Fruit fly (Drosophila melanogaster): ENCODE results near the gene CG7322.
A peak's percentile ranks its signal among the peaks of the same experiment; 100 is the strongest.

CG7322 gene

dm6 chrX:18902800-18903199, 45.2 kb upstream of the CG7322 start:
- TF ChIP-seq sens (GFP tag), result peak; percentile 58
- peak; percentile 0 for TF ChIP-seq phol (tag; optimal IDR thresholded peaks at IDR 0.05)
- TF ChIP-seq usp (GFP tag; optimal IDR thresholded peaks at IDR 0.05), result no peak
- no peak for TF ChIP-seq Bgb (GFP tag; IDR thresholded peaks at IDR 0.05; ENCODE audit: partially characterized antibody)
- peak; percentile 31 for TF ChIP-seq dmrt99B (tag; optimal IDR thresholded peaks at IDR 0.05)
- TF ChIP-seq Ptx1 (GFP tag; IDR thresholded peaks at IDR 0.05), result 0 out of 2 replicates have a peak, but pooled peaks have one; percentile 24
- TF ChIP-seq CG33213 (GFP tag; optimal IDR thresholded peaks at IDR 0.05), result no peak
- TF ChIP-seq unpg (GFP tag; optimal IDR thresholded peaks at IDR 0.05), result peak; percentile 25
- TF ChIP-seq CG10462 (GFP tag; optimal IDR thresholded peaks at IDR 0.05), result no peak
- 0 out of 2 replicates have a peak, but pooled peaks have one; percentile 26 for TF ChIP-seq sob (GFP tag; IDR thresholded peaks at IDR 0.05)
- no peak for TF ChIP-seq Hr39 (optimal IDR thresholded peaks at IDR 0.05)
- TF ChIP-seq CG7745 (tag; optimal IDR thresholded peaks at IDR 0.05), result no peak
- TF ChIP-seq CG9817 (tag; optimal IDR thresholded peaks at IDR 0.05), result peak; percentile 8
- no peak for TF ChIP-seq eyg (GFP tag; optimal IDR thresholded peaks at IDR 0.05)
- no peak for TF ChIP-seq CG12236 (GFP tag; optimal IDR thresholded peaks at IDR 0.05)
- TF ChIP-seq CG9932 (GFP tag; IDR thresholded peaks at IDR 0.05), result 0 out of 2 replicates have a peak, but pooled peaks have one; percentile 12
- peak; percentile 20; the same call in 1 of the 2 replicates for TF ChIP-seq Atf6 (GFP tag; IDR thresholded peaks at IDR 0.05)
- TF ChIP-seq grau (tag; optimal IDR thresholded peaks at IDR 0.05), result peak; percentile 2
- TF ChIP-seq CG11504 (tag; optimal IDR thresholded peaks at IDR 0.05), result peak; percentile 41
- TF ChIP-seq CG31441 (GFP tag; IDR thresholded peaks at IDR 0.05), result 0 out of 2 replicates have a peak, but pooled peaks have one; percentile 21
- TF ChIP-seq HmgZ (tag; optimal IDR thresholded peaks at IDR 0.05), result no peak
- TF ChIP-seq Hr3 (GFP tag; optimal IDR thresholded peaks at IDR 0.05), result no peak
- TF ChIP-seq Med (GFP tag), result peak; percentile 18
- TF ChIP-seq Hr51 (GFP tag; optimal IDR thresholded peaks at IDR 0.05), result peak in 1 of 2 experiments; percentile 45
- TF ChIP-seq CG12155 (GFP tag; optimal IDR thresholded peaks at IDR 0.05), result no peak
- TF ChIP-seq bcd (GFP tag; optimal IDR thresholded peaks at IDR 0.05), result no peak
- no peak for TF ChIP-seq Dek (tag; optimal IDR thresholded peaks at IDR 0.05)
- TF ChIP-seq wor (GFP tag; IDR thresholded peaks at IDR 0.05), result no peak
- peak; percentile 19 for TF ChIP-seq CG2678 (tag; optimal IDR thresholded peaks at IDR 0.05)
- TF ChIP-seq Ssrp (tag; optimal IDR thresholded peaks at IDR 0.05), result no peak
- TF ChIP-seq Hr78 (GFP tag; optimal IDR thresholded peaks at IDR 0.05), result no peak
- TF ChIP-seq Sox102F (GFP tag; optimal IDR thresholded peaks at IDR 0.05), result peak; percentile 38
- no peak for TF ChIP-seq ro (GFP tag; IDR thresholded peaks at IDR 0.05)
- peak; percentile 20 for TF ChIP-seq lab (GFP tag; optimal IDR thresholded peaks at IDR 0.05)
- peak; percentile 37; the same call in 1 of the 2 replicates for TF ChIP-seq CG17328 (GFP tag; IDR thresholded peaks at IDR 0.05)
- TF ChIP-seq Scr (GFP tag; IDR thresholded peaks at IDR 0.05; ENCODE audit: partially characterized antibody), result no peak
- 0 out of 2 replicates have a peak, but pooled peaks have one; percentile 32 for TF ChIP-seq Rfx (GFP tag; IDR thresholded peaks at IDR 0.05)
- TF ChIP-seq lmd (GFP tag; IDR thresholded peaks at IDR 0.05), result peak; percentile 34; the same call in 1 of the 2 replicates
- TF ChIP-seq CG6689 (GFP tag; IDR thresholded peaks at IDR 0.05), result peak; percentile 15; the same call in 1 of the 2 replicates
- TF ChIP-seq Abd-B (GFP tag; optimal IDR thresholded peaks at IDR 0.05), result no peak
- TF ChIP-seq crol (GFP tag; IDR thresholded peaks at IDR 0.05), result no peak
- TF ChIP-seq Mrtf (GFP tag; IDR thresholded peaks at IDR 0.05), result peak; percentile 48; the same call in 1 of the 3 replicates
- peak; percentile 16; the same call in 1 of the 2 replicates for TF ChIP-seq sisA (GFP tag; IDR thresholded peaks at IDR 0.05)
- TF ChIP-seq CoRest (tag; optimal IDR thresholded peaks at IDR 0.05), result peak; percentile 14
- TF ChIP-seq dysf (GFP tag; IDR thresholded peaks at IDR 0.05), result peak; percentile 39; the same call in 1 of the 3 replicates
- TF ChIP-seq CG30431 (GFP tag; optimal IDR thresholded peaks at IDR 0.05), result peak; percentile 10
- TF ChIP-seq gem (tag; optimal IDR thresholded peaks at IDR 0.05), result peak; percentile 41
- TF ChIP-seq caup (GFP tag; optimal IDR thresholded peaks at IDR 0.05; ENCODE audit: severe bottlenecking), result peak; percentile 4
- no peak for TF ChIP-seq tgo (GFP tag; IDR thresholded peaks at IDR 0.05)
- peak; percentile 16; the same call in 1 of the 2 replicates for TF ChIP-seq H2.0 (GFP tag; IDR thresholded peaks at IDR 0.05)
